Worm (Caenorhabditis elegans): Measurements from ENCODE around the gene his-60.

Gene his-60

ce11 chrIV:7520841-7521240 lies 33.0 kb upstream of the his-60 start:
- TF ChIP-seq nhr-77 (tag; optimal IDR thresholded peaks at IDR 0.05) (no peak), fos-1 (tag; optimal IDR thresholded peaks at IDR 0.05) (no peak), gmeb-1 (tag; optimal IDR thresholded peaks at IDR 0.05) (no peak), blmp-1 (tag; optimal IDR thresholded peaks at IDR 0.05; ENCODE audit: insufficient read depth) (no peak), nhr-12 (tag; optimal IDR thresholded peaks at IDR 0.05) (no peak), ZK546.5 (tag; optimal IDR thresholded peaks at IDR 0.05) (no peak), crh-2 (tag; optimal IDR thresholded peaks at IDR 0.05) (peak; percentile 6), nhr-25 (tag; optimal IDR thresholded peaks at IDR 0.05) (no peak), sma-9 (GFP tag; optimal IDR thresholded peaks at IDR 0.05) (peak; percentile 7), sma-9 (tag; optimal IDR thresholded peaks at IDR 0.05) (no peak), sma-3 (GFP tag; optimal IDR thresholded peaks at IDR 0.05) (no peak), nhr-129 (tag; optimal IDR thresholded peaks at IDR 0.05) (no peak), ceh-16 (tag; optimal IDR thresholded peaks at IDR 0.05) (no peak)

- TF ChIP-seq dmd-4 (tag; optimal IDR thresholded peaks at IDR 0.05): no peak
- TF ChIP-seq fos-1 (tag; optimal IDR thresholded peaks at IDR 0.05): peak; percentile 58
- no peak for TF ChIP-seq nhr-10 (tag; optimal IDR thresholded peaks at IDR 0.05)
- TF ChIP-seq C34F6.9 (tag; optimal IDR thresholded peaks at IDR 0.05): no peak
These were observed 32.5 kb upstream of the his-60 start for ce11 chrIV:7520258-7520657.

- no peak for TF ChIP-seq ZK546.5 (tag; optimal IDR thresholded peaks at IDR 0.05)
- no peak for TF ChIP-seq egl-27 (tag; optimal IDR thresholded peaks at IDR 0.05)
- TF ChIP-seq skn-1 (tag; optimal IDR thresholded peaks at IDR 0.05): no peak
These were observed 28.4 kb upstream of the his-60 start, which contains the start of the genes R05G6.9 and R05G6.3 for ce11 chrIV:7516167-7516566. R05G6.9 (minus strand) TSS chrIV:7516267. R05G6.3 (plus strand) TSS chrIV:7516552.

- TF ChIP-seq elt-3 (tag; optimal IDR thresholded peaks at IDR 0.05): no peak
- no peak for TF ChIP-seq ztf-11 (tag; optimal IDR thresholded peaks at IDR 0.05)
- no peak for TF ChIP-seq ZK546.5 (tag; optimal IDR thresholded peaks at IDR 0.05)
- peak in 1 of 2 experiments; percentile 55 for TF ChIP-seq lsy-2 (tag; optimal IDR thresholded peaks at IDR 0.05)
- TF ChIP-seq nhr-77 (tag; optimal IDR thresholded peaks at IDR 0.05): no peak
- no peak for TF ChIP-seq ceh-82 (tag; optimal IDR thresholded peaks at IDR 0.05)
- TF ChIP-seq nhr-237 (tag; optimal IDR thresholded peaks at IDR 0.05): no peak
- no peak for TF ChIP-seq mab-5 (tag; optimal IDR thresholded peaks at IDR 0.05)
- TF ChIP-seq nhr-21 (tag; optimal IDR thresholded peaks at IDR 0.05): no peak
- TF ChIP-seq unc-55 (GFP tag; optimal IDR thresholded peaks at IDR 0.05): peak; percentile 49
- TF ChIP-seq elt-1 (tag; optimal IDR thresholded peaks at IDR 0.05): no peak
- peak; percentile 18 for TF ChIP-seq nhr-25 (tag; optimal IDR thresholded peaks at IDR 0.05)
- TF ChIP-seq lin-39 (tag; optimal IDR thresholded peaks at IDR 0.05): no peak
- TF ChIP-seq nhr-23 (tag; optimal IDR thresholded peaks at IDR 0.05): no peak
- TF ChIP-seq nhr-6 (tag; optimal IDR thresholded peaks at IDR 0.05): no peak
- no peak for TF ChIP-seq sem-4 (tag; optimal IDR thresholded peaks at IDR 0.05)
- TF ChIP-seq unc-39 (tag; optimal IDR thresholded peaks at IDR 0.05): no peak
- TF ChIP-seq peb-1 (tag; optimal IDR thresholded peaks at IDR 0.05): no peak
- TF ChIP-seq snpc-4 (tag; optimal IDR thresholded peaks at IDR 0.05): no peak
- no peak for TF ChIP-seq nhr-11 (tag; optimal IDR thresholded peaks at IDR 0.05)
- TF ChIP-seq ama-1 (optimal IDR thresholded peaks at IDR 0.05): no peak
- TF ChIP-seq nhr-10 (tag; optimal IDR thresholded peaks at IDR 0.05): no peak
- no peak for TF ChIP-seq sma-3 (GFP tag; optimal IDR thresholded peaks at IDR 0.05)
- TF ChIP-seq mdl-1 (tag; optimal IDR thresholded peaks at IDR 0.05): no peak
- TF ChIP-seq F13H6.1 (tag; optimal IDR thresholded peaks at IDR 0.05): peak; percentile 11
- TF ChIP-seq gmeb-1 (tag; optimal IDR thresholded peaks at IDR 0.05): peak; percentile 40
- TF ChIP-seq blmp-1 (tag; optimal IDR thresholded peaks at IDR 0.05; ENCODE audit: insufficient read depth): no peak
- peak; percentile 81 for TF ChIP-seq R02D3.7 (tag; optimal IDR thresholded peaks at IDR 0.05)
- peak; percentile 65 for TF ChIP-seq nhr-129 (tag; optimal IDR thresholded peaks at IDR 0.05)
- TF ChIP-seq lin-11 (tag; optimal IDR thresholded peaks at IDR 0.05): no peak
- TF ChIP-seq C34F6.9 (tag; optimal IDR thresholded peaks at IDR 0.05): peak; percentile 61
- TF ChIP-seq crh-2 (tag; optimal IDR thresholded peaks at IDR 0.05): peak; percentile 39
- no peak for TF ChIP-seq zag-1 (tag; optimal IDR thresholded peaks at IDR 0.05)
- no peak for TF ChIP-seq Y55F3AM.14 (GFP tag; optimal IDR thresholded peaks at IDR 0.05)
- no peak for TF ChIP-seq sma-9 (GFP tag; optimal IDR thresholded peaks at IDR 0.05)
- TF ChIP-seq sma-9 (tag; optimal IDR thresholded peaks at IDR 0.05): no peak
- TF ChIP-seq mbf-1 (tag; optimal IDR thresholded peaks at IDR 0.05): no peak
- no peak for TF ChIP-seq nhr-12 (tag; optimal IDR thresholded peaks at IDR 0.05)
These were observed 24.9 kb upstream of the his-60 start, which contains the start of the genes plc-4 and R05G6.4 for ce11 chrIV:7512617-7513233. plc-4 (minus strand) TSS chrIV:7512667. R05G6.4 (plus strand) TSS chrIV:7513233.

Measured in whole organism, L2 larva.